Worm (Caenorhabditis elegans): ENCODE results near the gene nhr-66.

- TF ChIP-seq mdl-1 (tag; optimal IDR thresholded peaks at IDR 0.05) (no peak), unc-62 (GFP tag; optimal IDR thresholded peaks at IDR 0.05) (no peak), ztf-11 (tag; optimal IDR thresholded peaks at IDR 0.05) (no peak)
Observed at ce11 chrIV:8243599-8243998, 7.2 kb upstream of the nhr-66 start, which contains the start of gene T09A12.8.
